Fruit fly (Drosophila melanogaster) whole organism, embryonic: ENCODE results near the gene Muc30E.

Experiments used
- B-H2 ChIP-seq: fragments of 200-800 bp; sonication (Bioruptor generic); optimal IDR thresholded peaks from 2 replicates; lab custom pipeline; 2018; ENCODE audit warnings: missing biosample characterization, mild to moderate bottlenecking, missing genetic modification characterization
- Bgb ChIP-seq: fragments of 200-800 bp; sonication (Bioruptor generic); IDR thresholded peaks from 2 replicates; pipeline ENCODE4 v1.3.6; 2022; ENCODE audit warnings: missing biosample characterization, missing genetic modification characterization; ENCODE audit not compliant: partially characterized antibody
- BtbVII ChIP-seq: fragments of 200-800 bp; sonication (Bioruptor generic); optimal IDR thresholded peaks from 3 replicates; lab custom pipeline; 2017; ENCODE audit warnings: missing biosample characterization, mild to moderate bottlenecking, missing genetic modification characterization
- CG10431 ChIP-seq: fragments of 200-800 bp; sonication (Bioruptor generic); optimal IDR thresholded peaks from 3 replicates; lab custom pipeline; 2018; ENCODE audit warnings: missing biosample characterization, mild to moderate bottlenecking, missing genetic modification characterization
- CG11695 ChIP-seq: fragments of 200-800 bp; sonication (Bioruptor generic); IDR thresholded peaks from 3 replicates; pipeline ENCODE4 v1.3.6; 2022; ENCODE audit warnings: missing biosample characterization, missing genetic modification characterization
- CG12104 ChIP-seq: fragments of 200-800 bp; sonication (Bioruptor generic); optimal IDR thresholded peaks from 3 replicates; lab custom pipeline; 2016; ENCODE audit warnings: missing biosample characterization, missing genetic modification characterization
- CG12744 ChIP-seq: fragments of 200-800 bp; sonication (Bioruptor generic); optimal IDR thresholded peaks from 2 replicates; lab custom pipeline; 2016; ENCODE audit warnings: missing biosample characterization, missing genetic modification characterization
- CG13287 ChIP-seq: fragments of 200-800 bp; sonication (Bioruptor generic); IDR thresholded peaks from 2 replicates; pipeline ENCODE4 v1.3.6; 2022; ENCODE audit warnings: missing biosample characterization, missing genetic modification characterization; ENCODE audit not compliant: partially characterized antibody
- CG13296 ChIP-seq: fragments of 200-800 bp; sonication (Bioruptor generic); optimal IDR thresholded peaks from 3 replicates; lab custom pipeline; 2018; ENCODE audit warnings: missing biosample characterization, mild to moderate bottlenecking, missing genetic modification characterization
- CG13424 ChIP-seq: fragments of 200-800 bp; sonication (Bioruptor generic); optimal IDR thresholded peaks from 2 replicates; lab custom pipeline; 2019; ENCODE audit warnings: missing biosample characterization, mild to moderate bottlenecking, missing genetic modification characterization, moderate library complexity
- CG14441 ChIP-seq: fragments of 200-800 bp; sonication (Bioruptor generic); IDR thresholded peaks from 2 replicates; pipeline ENCODE4 v1.3.6; 2022; ENCODE audit warnings: missing biosample characterization, missing genetic modification characterization
- CG14710 ChIP-seq: fragments of 200-800 bp; sonication (Bioruptor generic); optimal IDR thresholded peaks from 3 replicates; lab custom pipeline; 2019; ENCODE audit warnings: missing biosample characterization, mild to moderate bottlenecking, missing genetic modification characterization, moderate library complexity
- CG1529 ChIP-seq: fragments of 200-800 bp; sonication (Bioruptor generic); optimal IDR thresholded peaks from 3 replicates; lab custom pipeline; 2018; ENCODE audit warnings: missing biosample characterization, missing genetic modification characterization
- CG15514 ChIP-seq: fragments of 200-800 bp; sonication (Bioruptor generic); optimal IDR thresholded peaks from 3 replicates; lab custom pipeline; 2017; ENCODE audit warnings: missing biosample characterization, missing genetic modification characterization, mild to moderate bottlenecking, moderate library complexity, missing genetic modification reagents
- CG16779 ChIP-seq: fragments of 200-800 bp; sonication (Bioruptor generic); IDR thresholded peaks from 2 replicates; pipeline ENCODE4 v1.3.6; 2022; ENCODE audit warnings: missing biosample characterization, missing genetic modification characterization
- CG17186 ChIP-seq: fragments of 200-800 bp; sonication (Bioruptor generic); optimal IDR thresholded peaks from 3 replicates; lab custom pipeline; 2017; ENCODE audit warnings: missing biosample characterization, missing genetic modification reagents, missing genetic modification characterization
- CG18599 ChIP-seq: fragments of 200-800 bp; sonication (Bioruptor generic); optimal IDR thresholded peaks from 3 replicates; lab custom pipeline; 2017; ENCODE audit warnings: missing biosample characterization, missing genetic modification characterization, mild to moderate bottlenecking, moderate library complexity, missing genetic modification reagents
- CG2202 ChIP-seq: fragments of 200-800 bp; sonication (Bioruptor generic); optimal IDR thresholded peaks from 2 replicates; lab custom pipeline; 2018; ENCODE audit warnings: missing biosample characterization, mild to moderate bottlenecking, missing genetic modification characterization
- CG32532 ChIP-seq: fragments of 200-800 bp; sonication (Bioruptor generic); IDR thresholded peaks from 2 replicates; pipeline ENCODE4 v1.3.6; 2022; ENCODE audit warnings: missing biosample characterization, missing genetic modification characterization
- CG33213 ChIP-seq: fragments of 200-800 bp; sonication (Bioruptor generic); optimal IDR thresholded peaks from 3 replicates; lab custom pipeline; 2016; ENCODE audit warnings: missing biosample characterization, missing genetic modification characterization
- CG5953 ChIP-seq: fragments of 200-800 bp; sonication (Bioruptor generic); IDR thresholded peaks from 2 replicates; pipeline ENCODE4 v1.3.6; 2022; ENCODE audit warnings: missing biosample characterization, missing genetic modification characterization
- CG7556 ChIP-seq: fragments of 200-800 bp; sonication (Bioruptor generic); optimal IDR thresholded peaks from 2 replicates; lab custom pipeline; 2017; ENCODE audit warnings: missing biosample characterization, mild to moderate bottlenecking, missing genetic modification characterization
- CG7987 ChIP-seq: fragments of 200-800 bp; sonication (Bioruptor generic); optimal IDR thresholded peaks from 2 replicates; lab custom pipeline; 2018; ENCODE audit warnings: missing biosample characterization, mild to moderate bottlenecking, missing genetic modification characterization, moderate library complexity
- CG9437 ChIP-seq: fragments of 200-800 bp; sonication (Bioruptor generic); optimal IDR thresholded peaks from 2 replicates; lab custom pipeline; 2018; ENCODE audit warnings: missing biosample characterization, mild to moderate bottlenecking, missing genetic modification characterization
- CG9727 ChIP-seq: fragments of 200-800 bp; sonication (Bioruptor generic); optimal IDR thresholded peaks from 3 replicates; lab custom pipeline; 2017; ENCODE audit warnings: missing biosample characterization, mild to moderate bottlenecking, missing genetic modification characterization
- CG9797 ChIP-seq: fragments of 200-800 bp; sonication (Bioruptor generic); optimal IDR thresholded peaks from 3 replicates; lab custom pipeline; 2018; ENCODE audit warnings: missing biosample characterization, mild to moderate bottlenecking, missing genetic modification characterization
- CTCF ChIP-seq: fragments of 200-800 bp; sonication (Bioruptor generic); optimal IDR thresholded peaks from 2 replicates; lab custom pipeline; 2017; ENCODE audit warnings: missing biosample characterization, mild to moderate bottlenecking, missing genetic modification characterization, moderate library complexity
- Dbx ChIP-seq: fragments of 200-800 bp; sonication (Bioruptor generic); IDR thresholded peaks from 3 replicates; pipeline ENCODE4 v1.3.6; 2022; ENCODE audit warnings: missing biosample characterization, missing genetic modification characterization
- Dfd ChIP-seq, 2 experiments: fragments of >200 bp; optimal IDR thresholded peaks; 2 replicates each; lab custom pipeline; 2017; ENCODE audit warnings: missing biosample characterization in 2 of 2, missing genetic modification characterization in 2 of 2
- ERR ChIP-seq: fragments of 200-800 bp; sonication (Bioruptor generic); optimal IDR thresholded peaks from 2 replicates; lab custom pipeline; 2016; ENCODE audit warnings: missing biosample characterization, missing genetic modification characterization
- Ets65A ChIP-seq: fragments of 200-800 bp; sonication (Bioruptor generic); peaks from one replicate; lab custom pipeline; 2016; ENCODE audit warnings: missing biosample characterization, missing genetic modification characterization
- Ets97D ChIP-seq: fragments of 200-800 bp; sonication (Bioruptor generic); optimal IDR thresholded peaks from 3 replicates; lab custom pipeline; 2016; ENCODE audit warnings: missing biosample characterization, missing genetic modification characterization
- Hr39 ChIP-seq: fragments of >200 bp; optimal IDR thresholded peaks from 2 replicates; lab custom pipeline; 2017
- Mad ChIP-seq: fragments of 200-800 bp; sonication (Bioruptor generic); optimal IDR thresholded peaks from 2 replicates; lab custom pipeline; 2016; ENCODE audit warnings: missing biosample characterization, missing genetic modification characterization
- amos ChIP-seq: fragments of 200-800 bp; sonication (Bioruptor generic); IDR thresholded peaks from 2 replicates; pipeline ENCODE4 v1.3.6; 2022; ENCODE audit warnings: missing biosample characterization, missing genetic modification characterization; ENCODE audit not compliant: partially characterized antibody
- bigmax ChIP-seq: fragments of 200-800 bp; sonication (Bioruptor generic); optimal IDR thresholded peaks from 2 replicates; lab custom pipeline; 2018; ENCODE audit warnings: missing biosample characterization, mild to moderate bottlenecking, missing genetic modification characterization
- bowl ChIP-seq: fragments of 200-800 bp; sonication (Bioruptor generic); IDR thresholded peaks from 2 replicates; pipeline ENCODE4 v1.3.6; 2022; ENCODE audit warnings: missing biosample characterization, missing genetic modification characterization
- chinmo ChIP-seq: fragments of 200-800 bp; sonication (Bioruptor generic); IDR thresholded peaks from 4 replicates; pipeline ENCODE4 v1.3.6; 2022; ENCODE audit warnings: missing biosample characterization, missing genetic modification characterization; ENCODE audit not compliant: partially characterized antibody
- crp ChIP-seq, 2 experiments: fragments of 200-800 bp; sonication (Bioruptor generic); optimal IDR thresholded peaks; 2 replicates in 1 of 2; 3 replicates in 1 of 2; lab custom pipeline; 2017; ENCODE audit warnings: missing biosample characterization in 2 of 2, missing genetic modification characterization in 2 of 2, mild to moderate bottlenecking in 1 of 2, moderate library complexity in 1 of 2
- dysf ChIP-seq: fragments of 200-800 bp; sonication (Bioruptor generic); IDR thresholded peaks from 3 replicates; pipeline ENCODE4 v1.3.6; 2022; ENCODE audit warnings: missing biosample characterization, missing genetic modification characterization
- esg ChIP-seq: fragments of 200-800 bp; sonication (Bioruptor generic); conservative IDR thresholded peaks from 2 replicates; pipeline ENCODE4 v1.3.6; 2022; ENCODE audit warnings: missing biosample characterization, missing genetic modification characterization
- exex ChIP-seq: fragments of 200-800 bp; sonication (Bioruptor generic); optimal IDR thresholded peaks from 4 replicates; lab custom pipeline; 2018; ENCODE audit warnings: missing biosample characterization, mild to moderate bottlenecking, missing genetic modification characterization, moderate library complexity
- eyg ChIP-seq: fragments of 200-800 bp; sonication (Bioruptor generic); optimal IDR thresholded peaks from 3 replicates; lab custom pipeline; 2016; ENCODE audit warnings: missing biosample characterization, missing genetic modification characterization
- insv ChIP-seq, 2 experiments: fragments of 200-800 bp; sonication (Bioruptor generic); optimal IDR thresholded peaks; 3 replicates each; lab custom pipeline; 2016 to 2018; ENCODE audit warnings: missing biosample characterization in 2 of 2, missing genetic modification characterization in 2 of 2
- lbe ChIP-seq: fragments of 200-800 bp; sonication (Bioruptor generic); optimal IDR thresholded peaks from 2 replicates; lab custom pipeline; 2016; ENCODE audit warnings: missing biosample characterization, mild to moderate bottlenecking, missing genetic modification characterization
- nmo ChIP-seq: fragments of 200-800 bp; sonication (Bioruptor generic); optimal IDR thresholded peaks from 2 replicates; lab custom pipeline; 2018; ENCODE audit warnings: missing biosample characterization, mild to moderate bottlenecking, missing genetic modification characterization, moderate library complexity
- otp ChIP-seq: fragments of 200-800 bp; sonication (Bioruptor generic); IDR thresholded peaks from 3 replicates; pipeline ENCODE4, ENCODE4 v1.3.6; 2022; ENCODE audit warnings: missing biosample characterization, missing genetic modification characterization
- pan ChIP-seq, 4 experiments: fragments of >200 bp in 3 of 4; fragments of 200-800 bp in 1 of 4; sonication (Bioruptor generic) in 1 of 4; optimal IDR thresholded peaks in 3 of 4; IDR thresholded peaks in 1 of 4; 2 replicates each; pipeline versions ENCODE4 v1.3.6 to Lab custom; 2017 to 2022; ENCODE audit warnings: missing biosample characterization in 2 of 4, missing genetic modification characterization in 2 of 4, mixed read lengths in 1 of 4
- slou ChIP-seq: fragments of 200-800 bp; sonication (Bioruptor generic); optimal IDR thresholded peaks from 3 replicates; lab custom pipeline; 2016; ENCODE audit warnings: missing biosample characterization, missing genetic modification characterization
- stc ChIP-seq: fragments of 200-800 bp; sonication (Bioruptor generic); IDR thresholded peaks from 2 replicates; pipeline ENCODE4 v1.3.6; 2022; ENCODE audit warnings: missing biosample characterization, missing genetic modification characterization
- wek ChIP-seq: fragments of 200-800 bp; sonication (Bioruptor generic); optimal IDR thresholded peaks from 3 replicates; lab custom pipeline; 2018; ENCODE audit warnings: missing biosample characterization, mild to moderate bottlenecking, missing genetic modification characterization, moderate library complexity

The Muc30E gene

DNA sequence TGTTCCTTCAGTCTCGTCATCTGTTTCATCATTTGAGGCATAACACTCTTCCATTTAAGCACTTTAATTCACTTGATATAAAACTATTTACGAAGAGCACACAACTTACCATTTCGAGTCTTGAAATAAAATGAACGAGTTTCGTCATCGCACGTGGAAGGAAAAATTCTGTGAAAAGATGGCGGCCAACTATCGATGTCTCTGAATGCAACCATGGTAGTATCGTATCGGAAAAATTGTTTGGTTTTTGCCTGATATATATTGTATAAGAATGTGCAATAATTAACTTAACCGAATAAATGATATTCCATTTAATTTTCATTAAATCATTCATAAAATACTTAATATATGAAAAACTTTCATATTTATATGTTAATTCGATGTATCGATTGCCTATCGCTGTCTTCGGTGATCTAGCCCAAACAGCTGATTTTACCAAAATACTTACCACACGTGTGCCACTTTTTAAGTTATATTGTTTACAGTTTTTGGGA, 8.0 kb downstream of the Muc30E start, which contains the start of gene Bka (continued):
- TF ChIP-seq eyg (GFP tag; lab: Kevin White, UChicago) (no peak), CG12744 (GFP tag; lab: Kevin White, UChicago) (no peak), crp (GFP tag; optimal IDR thresholded peaks at IDR 0.05; lab: Kevin White, UChicago) (peak; percentile 63 to 94), CG14441 (GFP tag; lab: Robert Waterston, UW) (no peak), esg (no peak), Dfd (GFP tag; optimal IDR thresholded peaks at IDR 0.05; lab: Kevin White, UChicago) (no peak), Dbx (GFP tag; lab: Robert Waterston, UW) (peak; percentile 53; the same call in 2 of the 3 replicates), CG32532 (GFP tag; lab: Robert Waterston, UW) (peak; percentile 62), lbe (peak; percentile 72), CG9797 (GFP tag; lab: Kevin White, UChicago) (peak; percentile 57), amos (GFP tag; lab: Robert Waterston, UW) (peak; percentile 95), pan (optimal IDR thresholded peaks at IDR 0.05; lab: Kevin White, UChicago) (no peak), pan (GFP tag; optimal IDR thresholded peaks at IDR 0.05 in 1 of 2, IDR thresholded peaks at IDR 0.05 in 1 of 2) (peak in 1 of 2 experiments; percentile 39), CG7556 (GFP tag; lab: Kevin White, UChicago) (peak; percentile 38), CG10431 (GFP tag; lab: Kevin White, UChicago) (peak; percentile 65), CG5953 (GFP tag; lab: Robert Waterston, UW) (no peak), otp (GFP tag; lab: Robert Waterston, UW) (peak; percentile 27; the same call in 1 of the 3 replicates), exex (tag; lab: Kevin White, UChicago) (peak; percentile 46), wek (GFP tag; lab: Kevin White, UChicago) (peak; percentile 40), CTCF (GFP tag; lab: Kevin White, UChicago) (peak; percentile 56), bowl (GFP tag; lab: Robert Waterston, UW) (no peak), CG7987 (GFP tag; lab: Kevin White, UChicago) (peak; percentile 65), CG13296 (peak; percentile 73), Bgb (GFP tag; lab: Robert Waterston, UW) (peak; percentile 96), stc (no peak), dysf (GFP tag; lab: Robert Waterston, UW) (no peak), CG2202 (tag; lab: Kevin White, UChicago) (peak; percentile 60), Mad (GFP tag; lab: Kevin White, UChicago) (peak; percentile 15), chinmo (peak; percentile 96; the same call in 3 of the 4 replicates), insv (GFP tag; optimal IDR thresholded peaks at IDR 0.05; lab: Kevin White, UChicago) (peak in 1 of 2 experiments; percentile 50), CG1529 (GFP tag; lab: Kevin White, UChicago) (peak; percentile 26), nmo (peak; percentile 74), CG15514 (GFP tag; lab: Kevin White, UChicago) (peak; percentile 86), CG14710 (tag; lab: Kevin White, UChicago) (peak; percentile 91), ERR (GFP tag; lab: Kevin White, UChicago) (peak; percentile 0), CG33213 (peak; percentile 20), CG13287 (GFP tag; lab: Robert Waterston, UW) (peak; percentile 99), CG11695 (no peak), Hr39 (lab: Kevin White, UChicago) (no peak)

DNA sequence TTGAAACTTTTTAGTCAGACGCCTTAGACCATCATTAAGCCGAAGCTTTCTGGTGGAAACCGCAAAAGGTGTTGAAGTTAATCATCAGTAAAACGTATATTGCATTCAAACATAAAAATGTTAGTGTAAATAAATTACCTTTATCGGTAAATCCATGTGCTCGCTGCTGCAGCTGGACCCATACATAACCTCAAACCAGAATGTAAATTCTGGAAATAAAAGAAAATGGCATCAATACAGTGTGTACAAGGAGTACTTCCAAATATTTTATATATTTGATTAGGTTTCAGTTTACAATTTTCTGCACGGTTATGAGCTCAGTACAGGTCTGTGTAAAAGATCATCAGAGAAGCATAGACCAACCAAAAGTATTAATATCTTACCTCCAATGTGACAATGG, 8.7 kb downstream of the Muc30E start:
- TF ChIP-seq Ets97D (GFP tag; lab: Kevin White, UChicago) (no peak), chinmo (no peak), bigmax (GFP tag; lab: Kevin White, UChicago) (peak; percentile 91), CG17186 (GFP tag; lab: Kevin White, UChicago) (no peak), slou (GFP tag; lab: Kevin White, UChicago) (no peak), Ets65A (peak; percentile 70), Dfd (GFP tag; optimal IDR thresholded peaks at IDR 0.05; lab: Kevin White, UChicago) (no peak), B-H2 (GFP tag; lab: Kevin White, UChicago) (no peak), CG9437 (GFP tag; lab: Kevin White, UChicago) (no peak), CG16779 (0 out of 2 replicates have a peak, but pooled peaks have one; percentile 22), CG12104 (GFP tag; lab: Kevin White, UChicago) (no peak), CG9727 (no peak), CG13424 (tag; lab: Kevin White, UChicago) (no peak), BtbVII (GFP tag; lab: Kevin White, UChicago) (no peak), CG18599 (GFP tag; lab: Kevin White, UChicago) (no peak)
